Worm (Caenorhabditis elegans): Measurements from ENCODE around the gene pnc-1.

pnc-1 gene

ce11 chrIV:149794-150193 is 34.5 kb upstream of the pnc-1 start:
- TF ChIP-seq mxl-3 (GFP tag; optimal IDR thresholded peaks at IDR 0.05): no peak
- no peak for TF ChIP-seq egl-27 (tag; optimal IDR thresholded peaks at IDR 0.05)
- no peak for TF ChIP-seq spr-1 (tag; optimal IDR thresholded peaks at IDR 0.05)

ce11 chrIV:157809-158208 is 26.5 kb upstream of the pnc-1 start, which contains the start of gene gegf-1:
Gene gegf-1, minus strand, starts transcription at chrIV:157909.
- TF ChIP-seq T20F7.1 (GFP tag; optimal IDR thresholded peaks at IDR 0.05) (no peak), nhr-111 (GFP tag; optimal IDR thresholded peaks at IDR 0.05) (no peak), ama-1 (optimal IDR thresholded peaks at IDR 0.05) (no peak), tag-97 (GFP tag; IDR thresholded peaks at IDR 0.05) (no peak), hlh-30 (tag; optimal IDR thresholded peaks at IDR 0.05; ENCODE audit: insufficient read depth) (no peak), unc-130 (GFP tag; optimal IDR thresholded peaks at IDR 0.05) (no peak), R02D3.7 (tag; optimal IDR thresholded peaks at IDR 0.05) (no peak), spr-3 (GFP tag; optimal IDR thresholded peaks at IDR 0.05) (no peak), lin-1 (GFP tag; IDR thresholded peaks at IDR 0.05) (no peak)

DNA sequence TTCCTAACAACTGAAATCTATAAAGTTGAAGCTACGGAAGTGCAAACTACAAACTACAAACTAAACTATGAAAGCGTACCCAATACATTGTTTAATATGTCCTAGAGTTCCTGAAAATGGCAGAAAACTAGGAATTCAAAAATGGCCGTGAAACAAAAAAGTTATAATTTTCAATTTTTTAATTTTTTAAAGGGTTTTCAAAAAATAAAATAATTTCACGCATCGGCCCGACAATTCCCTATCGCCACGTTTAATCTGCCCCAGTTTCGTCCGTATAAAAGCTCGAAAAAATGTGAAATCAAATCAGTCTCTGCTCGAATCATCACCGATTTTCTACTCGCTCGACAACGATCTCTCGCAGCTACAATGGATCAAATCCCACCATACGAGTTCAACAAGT is 25.6 kb upstream of the pnc-1 start, which contains the start of gene Y38C1AA.7:
TSS of gene Y38C1AA.7 (plus strand) at position 301 of the 400 bp plus-strand sequence.
- TF ChIP-seq fos-1 (tag; optimal IDR thresholded peaks at IDR 0.05): no peak
- TF ChIP-seq unc-62 (GFP tag; optimal IDR thresholded peaks at IDR 0.05 in 1 of 2): no peak
- no peak for TF ChIP-seq unc-62 (tag; optimal IDR thresholded peaks at IDR 0.05)
- TF ChIP-seq ceh-44 (GFP tag; IDR thresholded peaks at IDR 0.05): no peak
- TF ChIP-seq dmd-9 (GFP tag; IDR thresholded peaks at IDR 0.05): no peak
- TF ChIP-seq snpc-1.2 (GFP tag; IDR thresholded peaks at IDR 0.05): no peak
- no peak for TF ChIP-seq snpc-4 (tag; optimal IDR thresholded peaks at IDR 0.05)

- no peak for TF ChIP-seq F26F4.8 (GFP tag; conservative IDR thresholded peaks at IDR 0.05)
- TF ChIP-seq daf-16 (GFP tag; optimal IDR thresholded peaks at IDR 0.05): no peak
- no peak for TF ChIP-seq daf-16 (tag; optimal IDR thresholded peaks at IDR 0.05)
- no peak for TF ChIP-seq php-3 (GFP tag; IDR thresholded peaks at IDR 0.05)
- no peak for TF ChIP-seq nhr-25 (tag; optimal IDR thresholded peaks at IDR 0.05; ENCODE audit: borderline replicate concordance, insufficient read depth)
- no peak for TF ChIP-seq ZK546.5 (tag; optimal IDR thresholded peaks at IDR 0.05)
- no peak for TF ChIP-seq mes-2 (tag; optimal IDR thresholded peaks at IDR 0.05; ENCODE audit: poor library complexity, severe bottlenecking)
- no peak for TF ChIP-seq Y48G9A.11 (GFP tag; IDR thresholded peaks at IDR 0.05)
- TF ChIP-seq daf-12 (tag; optimal IDR thresholded peaks at IDR 0.05): no peak
- TF ChIP-seq unc-39 (tag; optimal IDR thresholded peaks at IDR 0.05): no peak
- TF ChIP-seq mxl-3 (GFP tag; optimal IDR thresholded peaks at IDR 0.05): no peak
- no peak for TF ChIP-seq ztf-11 (tag; optimal IDR thresholded peaks at IDR 0.05)
- no peak for TF ChIP-seq hlh-11 (tag; optimal IDR thresholded peaks at IDR 0.05)
- TF ChIP-seq F10B5.3 (tag; optimal IDR thresholded peaks at IDR 0.05): no peak
- no peak for TF ChIP-seq nhr-41 (GFP tag; IDR thresholded peaks at IDR 0.05)
- TF ChIP-seq ceh-44 (GFP tag; IDR thresholded peaks at IDR 0.05): no peak
- no peak for TF ChIP-seq ceh-62 (tag; optimal IDR thresholded peaks at IDR 0.05)
- TF ChIP-seq dve-1 (tag; optimal IDR thresholded peaks at IDR 0.05; ENCODE audit: insufficient read depth): no peak
Measured at ce11 chrIV:159864-160263, 24.4 kb upstream of the pnc-1 start, which contains the start of gene Y38C1AA.19. Gene Y38C1AA.19, plus strand, starts transcription at chrIV:160164.

- TF ChIP-seq gei-8 (GFP tag; optimal IDR thresholded peaks at IDR 0.05) (no peak), daf-16 (GFP tag; optimal IDR thresholded peaks at IDR 0.05) (no peak), daf-16 (tag; optimal IDR thresholded peaks at IDR 0.05) (peak; percentile 62)
Measured at ce11 chrIV:162530-162929, 21.8 kb upstream of the pnc-1 start, which contains the start of gene Y38C1AA.6. Gene Y38C1AA.6, plus strand, starts transcription at chrIV:162830.

Data from whole organism, L4 larva.